Fruit fly (Drosophila melanogaster): Measurements from ENCODE around the gene btz.

btz gene

dm6 chr3R:27661389-27661788 is 38.8 kb upstream of the btz start:
- TF ChIP-seq Ets21C (GFP tag; optimal IDR thresholded peaks at IDR 0.05), result no peak
- TF ChIP-seq CG6854 (GFP tag; optimal IDR thresholded peaks at IDR 0.05), result no peak
- TF ChIP-seq CG8119 (GFP tag; IDR thresholded peaks at IDR 0.05), result no peak
- TF ChIP-seq pdm3 (GFP tag; optimal IDR thresholded peaks at IDR 0.05), result no peak
- no peak for TF ChIP-seq Sox102F (GFP tag; optimal IDR thresholded peaks at IDR 0.05)
- TF ChIP-seq Sox14 (GFP tag; optimal IDR thresholded peaks at IDR 0.05), result no peak
- no peak for TF ChIP-seq CG9139 (GFP tag; optimal IDR thresholded peaks at IDR 0.05)
- TF ChIP-seq CG10631 (GFP tag; optimal IDR thresholded peaks at IDR 0.05), result no peak
- no peak for TF ChIP-seq CG16779 (tag; optimal IDR thresholded peaks at IDR 0.05)
- TF ChIP-seq Gug (GFP tag; IDR thresholded peaks at IDR 0.05), result no peak
- no peak for TF ChIP-seq eg (GFP tag; IDR thresholded peaks at IDR 0.05)

- no peak for TF ChIP-seq cyc (GFP tag; optimal IDR thresholded peaks at IDR 0.05)
- TF ChIP-seq salr (GFP tag; optimal IDR thresholded peaks at IDR 0.05), result no peak
- no peak for TF ChIP-seq CG11902 (GFP tag; optimal IDR thresholded peaks at IDR 0.05)
- TF ChIP-seq CG6163 (GFP tag; IDR thresholded peaks at IDR 0.05), result no peak
- no peak for TF ChIP-seq dsx (GFP tag; optimal IDR thresholded peaks at IDR 0.05; ENCODE audit: poor library complexity, severe bottlenecking)
- no peak for TF ChIP-seq lz (GFP tag; optimal IDR thresholded peaks at IDR 0.05)
- TF ChIP-seq CG6808 (GFP tag; optimal IDR thresholded peaks at IDR 0.05), result no peak
- TF ChIP-seq Gug (GFP tag; IDR thresholded peaks at IDR 0.05), result no peak
- no peak for TF ChIP-seq spab (GFP tag; optimal IDR thresholded peaks at IDR 0.05)
- no peak for TF ChIP-seq CG9139 (GFP tag; optimal IDR thresholded peaks at IDR 0.05)
- TF ChIP-seq fd85E (GFP tag; optimal IDR thresholded peaks at IDR 0.05), result no peak
- no peak for TF ChIP-seq CG32006 (GFP tag; optimal IDR thresholded peaks at IDR 0.05)
- no peak for TF ChIP-seq Sox15 (GFP tag; optimal IDR thresholded peaks at IDR 0.05)
- no peak for TF ChIP-seq topi (GFP tag; optimal IDR thresholded peaks at IDR 0.05)
- TF ChIP-seq fkh (GFP tag; optimal IDR thresholded peaks at IDR 0.05), result no peak
- TF ChIP-seq vri (GFP tag; optimal IDR thresholded peaks at IDR 0.05), result no peak
- no peak for TF ChIP-seq Ets21C (GFP tag; optimal IDR thresholded peaks at IDR 0.05)
- TF ChIP-seq CG1621 (tag; optimal IDR thresholded peaks at IDR 0.05), result no peak
- TF ChIP-seq CG11762 (GFP tag; optimal IDR thresholded peaks at IDR 0.05; ENCODE audit: insufficient read depth), result no peak
- no peak for TF ChIP-seq Met (GFP tag; optimal IDR thresholded peaks at IDR 0.05)
These were observed 38.1 kb upstream of the btz start, which contains the start of gene unc80 for dm6 chr3R:27661971-27662489. Gene unc80, plus strand, starts transcription at chr3R:27662439.

- TF ChIP-seq CG11902 (GFP tag; optimal IDR thresholded peaks at IDR 0.05), result no peak
These were observed 37.3 kb upstream of the btz start for dm6 chr3R:27662857-27663256.

- TF ChIP-seq dac (GFP tag; optimal IDR thresholded peaks at IDR 0.05), result peak; percentile 41
- TF ChIP-seq esn (GFP tag; optimal IDR thresholded peaks at IDR 0.05), result no peak
- TF ChIP-seq CG3919 (GFP tag; optimal IDR thresholded peaks at IDR 0.05), result peak; percentile 87
- no peak for TF ChIP-seq CG3032 (tag; optimal IDR thresholded peaks at IDR 0.05)
- TF ChIP-seq topi (GFP tag; optimal IDR thresholded peaks at IDR 0.05), result peak; percentile 64
- TF ChIP-seq salr (GFP tag; optimal IDR thresholded peaks at IDR 0.05), result peak; percentile 64 to 76
- peak; percentile 69 for TF ChIP-seq Blimp-1 (GFP tag; optimal IDR thresholded peaks at IDR 0.05)
- peak; percentile 7 for TF ChIP-seq CG6792 (GFP tag; optimal IDR thresholded peaks at IDR 0.05)
- TF ChIP-seq fd59A (GFP tag; optimal IDR thresholded peaks at IDR 0.05), result no peak
- peak; percentile 69; the same call in 1 of the 2 replicates for TF ChIP-seq CG15336 (GFP tag; IDR thresholded peaks at IDR 0.05)
- no peak for TF ChIP-seq CG34406 (GFP tag; optimal IDR thresholded peaks at IDR 0.05)
- no peak for TF ChIP-seq Eip78C (GFP tag)
- no peak for TF ChIP-seq CG8632 (GFP tag; optimal IDR thresholded peaks at IDR 0.05)
- no peak for TF ChIP-seq CG11902 (GFP tag; optimal IDR thresholded peaks at IDR 0.05)
- peak; percentile 94 to 97 for TF ChIP-seq ss (GFP tag; optimal IDR thresholded peaks at IDR 0.05)
- peak; percentile 55 for TF ChIP-seq Ets21C (GFP tag; optimal IDR thresholded peaks at IDR 0.05)
- peak; percentile 80 for TF ChIP-seq CG1621 (tag; optimal IDR thresholded peaks at IDR 0.05)
- peak; percentile 53 for TF ChIP-seq Eip75B (GFP tag; optimal IDR thresholded peaks at IDR 0.05)
- peak; percentile 56 for TF ChIP-seq CG32006 (GFP tag; optimal IDR thresholded peaks at IDR 0.05)
- peak; percentile 27 for TF ChIP-seq Hr39 (GFP tag; optimal IDR thresholded peaks at IDR 0.05)
- peak; percentile 26 for TF ChIP-seq Eip93F (GFP tag; optimal IDR thresholded peaks at IDR 0.05)
- TF ChIP-seq OdsH (GFP tag; optimal IDR thresholded peaks at IDR 0.05), result no peak
- TF ChIP-seq CG8119 (GFP tag; IDR thresholded peaks at IDR 0.05), result peak; percentile 76
- TF ChIP-seq lz (GFP tag; optimal IDR thresholded peaks at IDR 0.05), result peak; percentile 38
- no peak for TF ChIP-seq Sox15 (GFP tag; optimal IDR thresholded peaks at IDR 0.05)
These were observed 22.9 kb upstream of the btz start, which contains the start of gene Hsdl2 for dm6 chr3R:27677174-27677726. Gene Hsdl2, plus strand, starts transcription at chr3R:27677522.
